Worm (Caenorhabditis elegans): Measurements from ENCODE around the gene zim-3.

The zim-3 gene

DNA sequence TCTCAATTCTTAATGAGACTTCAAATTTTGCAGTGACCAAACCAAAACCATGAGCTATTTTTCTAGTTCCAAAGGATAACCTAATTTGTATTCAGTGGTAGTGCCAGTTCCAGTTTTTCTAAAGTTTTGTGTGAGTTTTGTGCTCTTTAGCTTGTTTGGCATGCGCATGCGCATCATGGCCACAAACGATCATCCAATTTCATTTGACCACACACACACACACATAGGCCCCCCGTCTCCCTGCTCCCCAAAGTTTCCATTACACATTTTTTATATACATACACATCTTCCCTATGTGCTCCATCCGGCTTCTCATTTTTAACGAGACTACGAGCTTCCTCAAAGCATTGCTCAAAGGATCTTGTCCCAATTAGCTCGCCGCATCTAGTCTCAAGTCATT lies 16.0 kb downstream of the zim-3 start:
- no peak for TF ChIP-seq scrt-1 (GFP tag; IDR thresholded peaks at IDR 0.05)
- no peak for TF ChIP-seq F13C5.2 (tag; optimal IDR thresholded peaks at IDR 0.05)
- no peak for TF ChIP-seq sea-1 (GFP tag; conservative IDR thresholded peaks at IDR 0.05)
- no peak for TF ChIP-seq pes-1 (GFP tag; IDR thresholded peaks at IDR 0.05)
- no peak for TF ChIP-seq ceh-13 (GFP tag; optimal IDR thresholded peaks at IDR 0.05)
- TF ChIP-seq aly-1 (tag; optimal IDR thresholded peaks at IDR 0.05) = no peak
- no peak for TF ChIP-seq hnd-1 (tag; optimal IDR thresholded peaks at IDR 0.05)
- no peak for TF ChIP-seq B0310.2 (tag; optimal IDR thresholded peaks at IDR 0.05)
- no peak for TF ChIP-seq tra-4 (tag; optimal IDR thresholded peaks at IDR 0.05)
- no peak for TF ChIP-seq ceh-36 (tag; optimal IDR thresholded peaks at IDR 0.05)
- TF ChIP-seq tbx-11 (GFP tag; IDR thresholded peaks at IDR 0.05) = no peak

DNA sequence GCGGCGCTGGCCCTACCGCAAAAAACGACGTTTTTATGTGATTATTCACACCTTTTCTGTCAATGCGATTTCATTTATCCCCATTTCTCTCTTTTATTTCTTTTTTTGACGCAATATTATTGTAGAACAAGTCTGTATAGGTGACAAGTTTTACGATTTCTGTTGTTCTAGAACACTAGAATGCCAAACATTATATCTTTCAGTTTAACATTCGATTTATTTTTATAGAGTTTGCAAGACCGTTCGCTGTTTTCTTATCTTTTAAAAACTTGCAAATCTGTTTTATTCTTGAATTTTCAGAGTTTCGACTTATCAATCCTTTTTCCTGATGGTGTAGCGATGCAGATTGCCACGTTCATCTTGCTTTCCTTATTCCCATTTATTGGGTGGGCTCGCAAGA lies 17.5 kb downstream of the zim-3 start, which contains the start of gene efn-2:
efn-2 (plus strand) TSS at position 301 of the 400 bp plus-strand sequence.
- TF ChIP-seq ceh-13 (GFP tag; optimal IDR thresholded peaks at IDR 0.05) (no peak), flt-1 (GFP tag; IDR thresholded peaks at IDR 0.05) (no peak), F13C5.2 (tag; optimal IDR thresholded peaks at IDR 0.05) (no peak), ceh-36 (tag; optimal IDR thresholded peaks at IDR 0.05) (no peak), aly-1 (tag; optimal IDR thresholded peaks at IDR 0.05) (no peak), hmg-4 (GFP tag; optimal IDR thresholded peaks at IDR 0.05) (no peak), scrt-1 (GFP tag; IDR thresholded peaks at IDR 0.05) (no peak), ama-1 (optimal IDR thresholded peaks at IDR 0.05) (no peak), pes-1 (GFP tag; IDR thresholded peaks at IDR 0.05) (no peak), sea-1 (GFP tag; conservative IDR thresholded peaks at IDR 0.05) (no peak), hnd-1 (tag; optimal IDR thresholded peaks at IDR 0.05) (no peak), ets-7 (tag; optimal IDR thresholded peaks at IDR 0.05) (no peak), tbx-11 (GFP tag; IDR thresholded peaks at IDR 0.05) (no peak)

DNA sequence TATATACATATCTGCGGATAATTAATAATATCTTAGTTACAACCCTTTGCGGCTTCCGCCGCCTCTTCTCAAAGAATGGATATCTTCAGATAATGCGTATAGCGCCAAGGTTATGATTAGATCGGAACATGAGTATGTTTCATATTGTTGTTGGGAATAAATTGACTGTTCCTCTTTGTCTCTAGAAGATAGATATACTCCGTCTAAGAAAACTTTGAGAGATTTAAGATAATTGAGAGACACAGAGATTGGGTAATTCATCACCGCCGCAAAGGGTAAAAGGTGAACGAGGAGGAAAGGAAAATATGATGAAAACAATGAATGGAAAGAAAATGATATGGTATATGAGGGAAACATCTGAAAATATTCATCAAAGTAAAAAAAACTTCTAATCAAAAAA lies 18.1 kb downstream of the zim-3 start:
- TF ChIP-seq F13C5.2 (tag; optimal IDR thresholded peaks at IDR 0.05) = no peak
- no peak for TF ChIP-seq aly-1 (tag; optimal IDR thresholded peaks at IDR 0.05)
- TF ChIP-seq ceh-13 (GFP tag; optimal IDR thresholded peaks at IDR 0.05) = no peak
- no peak for TF ChIP-seq tra-4 (tag; optimal IDR thresholded peaks at IDR 0.05)
- TF ChIP-seq ama-1 (optimal IDR thresholded peaks at IDR 0.05) = no peak
- TF ChIP-seq flt-1 (GFP tag; IDR thresholded peaks at IDR 0.05) = no peak
- no peak for TF ChIP-seq sea-1 (GFP tag; conservative IDR thresholded peaks at IDR 0.05)
- no peak for TF ChIP-seq scrt-1 (GFP tag; IDR thresholded peaks at IDR 0.05)
- TF ChIP-seq hnd-1 (tag; optimal IDR thresholded peaks at IDR 0.05) = no peak
- no peak for TF ChIP-seq tbx-37 (GFP tag; conservative IDR thresholded peaks at IDR 0.05)
- TF ChIP-seq ceh-36 (tag; optimal IDR thresholded peaks at IDR 0.05) = no peak
- TF ChIP-seq hmg-4 (GFP tag; optimal IDR thresholded peaks at IDR 0.05) = no peak
- no peak for TF ChIP-seq tbx-11 (GFP tag; IDR thresholded peaks at IDR 0.05)
- no peak for TF ChIP-seq ets-7 (tag; optimal IDR thresholded peaks at IDR 0.05)
- no peak for TF ChIP-seq B0310.2 (tag; optimal IDR thresholded peaks at IDR 0.05)

DNA sequence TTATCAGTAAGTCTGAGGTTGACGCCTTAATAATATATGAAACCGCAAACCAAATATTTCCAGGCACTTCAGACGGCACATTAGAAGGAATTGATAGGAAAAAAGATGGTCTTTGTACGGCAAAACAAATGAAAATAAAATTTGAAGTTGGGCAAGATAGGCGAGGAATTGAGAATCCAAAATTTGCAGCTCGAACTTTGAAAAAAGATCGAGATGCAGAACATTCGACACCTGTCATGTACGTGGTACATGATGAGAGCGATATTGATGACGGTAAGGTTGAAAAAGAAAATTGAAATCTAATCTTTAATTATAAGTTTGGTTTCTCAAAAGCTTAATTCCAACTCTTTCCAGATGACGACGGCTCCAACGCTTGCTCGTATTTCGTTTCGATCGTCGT lies 19.1 kb downstream of the zim-3 start:
- TF ChIP-seq hmg-4 (GFP tag; optimal IDR thresholded peaks at IDR 0.05) (no peak), sea-1 (GFP tag; conservative IDR thresholded peaks at IDR 0.05) (no peak), hmbx-1 (tag; optimal IDR thresholded peaks at IDR 0.05) (no peak), B0310.2 (tag; optimal IDR thresholded peaks at IDR 0.05) (no peak), flt-1 (GFP tag; IDR thresholded peaks at IDR 0.05) (no peak), ama-1 (optimal IDR thresholded peaks at IDR 0.05) (no peak), ceh-13 (GFP tag; optimal IDR thresholded peaks at IDR 0.05) (no peak), tbx-37 (GFP tag; conservative IDR thresholded peaks at IDR 0.05) (no peak), tra-4 (tag; optimal IDR thresholded peaks at IDR 0.05) (no peak), aly-1 (tag; optimal IDR thresholded peaks at IDR 0.05) (no peak), F13C5.2 (tag; optimal IDR thresholded peaks at IDR 0.05) (no peak), scrt-1 (GFP tag; IDR thresholded peaks at IDR 0.05) (no peak), tbx-11 (GFP tag; IDR thresholded peaks at IDR 0.05) (no peak), pes-1 (GFP tag; IDR thresholded peaks at IDR 0.05) (no peak), hnd-1 (tag; optimal IDR thresholded peaks at IDR 0.05) (no peak), ceh-36 (tag; optimal IDR thresholded peaks at IDR 0.05) (no peak), ets-7 (tag; optimal IDR thresholded peaks at IDR 0.05) (no peak)

DNA sequence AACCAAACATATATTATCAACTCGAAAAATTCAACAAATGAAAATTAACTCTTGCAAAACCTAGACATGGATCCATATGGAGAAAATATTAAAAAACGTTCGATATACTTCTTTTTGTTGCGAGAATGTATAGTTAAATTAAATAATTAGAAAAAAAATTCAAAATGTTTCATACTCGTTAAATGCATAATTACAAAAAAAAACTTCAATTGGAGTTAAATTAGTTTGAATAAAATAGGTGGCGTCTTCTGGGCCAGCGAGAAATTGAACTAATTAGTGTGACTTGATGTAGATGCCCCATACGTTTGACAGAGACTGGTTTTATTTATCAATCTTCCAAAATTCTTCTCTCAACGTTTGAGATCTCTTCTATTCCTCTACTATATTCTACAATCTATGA lies 19.9 kb downstream of the zim-3 start, which contains the start of gene lgc-43:
lgc-43 (plus strand) TSS at position 301 of the 400 bp plus-strand sequence.
- TF ChIP-seq tbx-11 (GFP tag; IDR thresholded peaks at IDR 0.05) (no peak), ceh-36 (tag; optimal IDR thresholded peaks at IDR 0.05) (no peak), F13C5.2 (tag; optimal IDR thresholded peaks at IDR 0.05) (no peak), sea-1 (GFP tag; conservative IDR thresholded peaks at IDR 0.05) (no peak), tra-4 (tag; optimal IDR thresholded peaks at IDR 0.05) (no peak), scrt-1 (GFP tag; IDR thresholded peaks at IDR 0.05) (no peak), hmbx-1 (tag; optimal IDR thresholded peaks at IDR 0.05) (no peak), tbx-37 (GFP tag; conservative IDR thresholded peaks at IDR 0.05) (no peak), B0310.2 (tag; optimal IDR thresholded peaks at IDR 0.05) (no peak), flt-1 (GFP tag; IDR thresholded peaks at IDR 0.05) (no peak), aly-1 (tag; optimal IDR thresholded peaks at IDR 0.05) (no peak), ets-7 (tag; optimal IDR thresholded peaks at IDR 0.05) (no peak), hnd-1 (tag; optimal IDR thresholded peaks at IDR 0.05) (no peak), ama-1 (optimal IDR thresholded peaks at IDR 0.05) (no peak)

DNA sequence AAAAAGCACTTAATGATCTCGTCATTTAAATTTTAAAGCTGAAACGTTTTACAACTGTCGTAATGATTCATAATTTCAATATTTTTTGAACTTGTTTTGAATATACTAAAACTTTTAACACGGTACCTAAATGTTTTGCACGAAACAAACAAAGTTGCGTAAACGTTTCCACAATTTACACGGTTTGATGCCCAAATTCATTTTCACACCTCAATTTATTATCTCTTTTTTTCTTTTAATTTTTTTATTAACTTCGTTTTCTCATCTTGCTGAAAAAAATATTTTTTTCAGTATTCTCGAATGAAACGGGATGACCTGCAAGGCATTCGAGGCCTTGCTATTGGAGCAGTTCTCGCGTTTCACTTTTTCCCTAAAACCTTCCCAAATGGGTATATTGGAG lies 25.7 kb downstream of the zim-3 start, which contains the start of gene oac-8:
oac-8 (plus strand) TSS at position 301 of the 400 bp plus-strand sequence.
- TF ChIP-seq sea-1 (GFP tag; conservative IDR thresholded peaks at IDR 0.05) = no peak
- TF ChIP-seq pes-1 (GFP tag; IDR thresholded peaks at IDR 0.05) = no peak
- no peak for TF ChIP-seq F13C5.2 (tag; optimal IDR thresholded peaks at IDR 0.05)
- no peak for TF ChIP-seq tbx-37 (GFP tag; conservative IDR thresholded peaks at IDR 0.05)
- TF ChIP-seq scrt-1 (GFP tag; IDR thresholded peaks at IDR 0.05) = no peak
- no peak for TF ChIP-seq hnd-1 (tag; optimal IDR thresholded peaks at IDR 0.05)
- no peak for TF ChIP-seq ceh-36 (tag; optimal IDR thresholded peaks at IDR 0.05)

DNA sequence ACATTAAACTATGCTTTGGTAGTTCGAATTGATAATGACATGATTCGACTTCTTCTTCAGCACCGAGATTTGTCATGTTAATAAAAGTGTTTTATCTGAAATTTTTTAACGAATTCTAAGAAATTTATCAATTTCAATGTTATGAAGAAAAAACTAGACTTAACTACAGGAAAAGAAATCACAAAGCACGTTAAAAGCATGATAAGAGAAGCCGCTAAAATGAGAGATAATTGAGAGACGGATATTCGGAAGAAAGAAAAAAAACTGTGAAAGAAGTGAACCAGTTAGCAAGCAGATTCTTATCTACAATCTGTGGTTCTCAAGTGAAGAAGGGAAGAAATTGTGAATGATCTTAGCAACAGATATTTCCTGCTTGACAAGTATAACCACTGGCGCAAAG lies 30.6 kb downstream of the zim-3 start, which contains the start of gene C43F9.4:
C43F9.4 (minus strand) TSS at position 101 of the 400 bp plus-strand sequence.
- no peak for TF ChIP-seq tbx-11 (GFP tag; IDR thresholded peaks at IDR 0.05)
- TF ChIP-seq pes-1 (GFP tag; IDR thresholded peaks at IDR 0.05) = no peak
- TF ChIP-seq hnd-1 (tag; optimal IDR thresholded peaks at IDR 0.05) = no peak
- no peak for TF ChIP-seq B0310.2 (tag; optimal IDR thresholded peaks at IDR 0.05)
- TF ChIP-seq F13C5.2 (tag; optimal IDR thresholded peaks at IDR 0.05) = no peak
- no peak for TF ChIP-seq sea-1 (GFP tag; conservative IDR thresholded peaks at IDR 0.05)
- TF ChIP-seq ceh-13 (GFP tag; optimal IDR thresholded peaks at IDR 0.05) = no peak
- no peak for TF ChIP-seq tra-4 (tag; optimal IDR thresholded peaks at IDR 0.05)
- TF ChIP-seq aly-1 (tag; optimal IDR thresholded peaks at IDR 0.05) = no peak
- no peak for TF ChIP-seq ceh-36 (tag; optimal IDR thresholded peaks at IDR 0.05)
- no peak for TF ChIP-seq tbx-37 (GFP tag; conservative IDR thresholded peaks at IDR 0.05)
- TF ChIP-seq flt-1 (GFP tag; IDR thresholded peaks at IDR 0.05) = no peak
- no peak for TF ChIP-seq ets-7 (tag; optimal IDR thresholded peaks at IDR 0.05)
- no peak for TF ChIP-seq hmg-4 (GFP tag; optimal IDR thresholded peaks at IDR 0.05)
- no peak for TF ChIP-seq scrt-1 (GFP tag; IDR thresholded peaks at IDR 0.05)
- TF ChIP-seq hmbx-1 (tag; optimal IDR thresholded peaks at IDR 0.05) = no peak
- no peak for TF ChIP-seq ama-1 (optimal IDR thresholded peaks at IDR 0.05)

All from whole organism, early embryonic.